Worm (Caenorhabditis elegans): Measurements from ENCODE around the gene cysl-1.

ce11 chrX:9921257-9921656 lies 33.1 kb downstream of the cysl-1 start, which contains the start of gene C17G1.2:
- TF ChIP-seq pha-4 (GFP tag; IDR thresholded peaks at IDR 0.05) (no peak), pha-4 (tag; optimal IDR thresholded peaks at IDR 0.05) (no peak), mep-1 (tag; optimal IDR thresholded peaks at IDR 0.05) (no peak)
